Worm (Caenorhabditis elegans) whole organism, L4 larva: ENCODE results near the gene acs-21.

ENCODE experiments used
- F37D6.2 ChIP-seq: sonication (generic microtip); optimal IDR thresholded peaks from 2 replicates; lab custom pipeline; 2016; ENCODE audit warnings: mild to moderate bottlenecking, missing genetic modification characterization, missing compliant biosample characterization
- aha-1 ChIP-seq: fragments of 150-350 bp; peaks from one replicate; lab custom pipeline; 2014; ENCODE audit warnings: missing biosample characterization, missing genetic modification characterization
- lin-15B ChIP-seq: fragments of 150-350 bp; sonication (generic microtip); optimal IDR thresholded peaks from 3 replicates; lab custom pipeline; 2014; ENCODE audit warnings: missing biosample characterization, missing genetic modification characterization
- lin-39 ChIP-seq: fragments of 150-350 bp; optimal IDR thresholded peaks from 2 replicates; lab custom pipeline; 2014; ENCODE audit warnings: missing biosample characterization, missing genetic modification reagents, missing genetic modification characterization
- lsy-2 ChIP-seq, 2 experiments: fragments of 150-350 bp in 1 of 2; sonication (generic microtip) in 1 of 2; optimal IDR thresholded peaks; 2 replicates each; lab custom pipeline; 2014 to 2017; ENCODE audit warnings: missing biosample characterization in 2 of 2, missing genetic modification characterization in 2 of 2
- mep-1 ChIP-seq: fragments of 150-350 bp; sonication (generic microtip); optimal IDR thresholded peaks from 3 replicates; lab custom pipeline; 2014; ENCODE audit warnings: missing biosample characterization, missing genetic modification characterization
- nhr-11 ChIP-seq: fragments of 150-350 bp; optimal IDR thresholded peaks from 2 replicates; lab custom pipeline; 2014; ENCODE audit warnings: missing biosample characterization, missing genetic modification characterization
- nhr-28 ChIP-seq: fragments of 150-350 bp; optimal IDR thresholded peaks from 2 replicates; lab custom pipeline; 2014; ENCODE audit warnings: missing biosample characterization, missing genetic modification characterization
- pha-4 ChIP-seq, 2 experiments: fragments of 150-350 bp in 1 of 2; fragments of 200-800 bp in 1 of 2; sonication (Bioruptor generic) in 1 of 2; IDR thresholded peaks in 1 of 2; optimal IDR thresholded peaks in 1 of 2; 2 replicates each; pipeline versions ENCODE4 v1.3.6 to Lab custom; 2014 to 2022; ENCODE audit warnings: missing genetic modification characterization in 2 of 2, missing genetic modification reagents in 2 of 2, missing biosample characterization in 1 of 2, missing compliant biosample characterization in 1 of 2
- set-16 ChIP-seq: fragments of 200-800 bp; sonication (Bioruptor generic); IDR thresholded peaks from 2 replicates; pipeline ENCODE4 v1.3.6; 2022; ENCODE audit warnings: missing genetic modification reagents, missing genetic modification characterization, missing compliant biosample characterization
- snpc-1.2 ChIP-seq: fragments of 200-800 bp; sonication (Bioruptor generic); IDR thresholded peaks from 2 replicates; pipeline ENCODE4 v1.3.6; 2022; ENCODE audit warnings: missing genetic modification reagents, missing genetic modification characterization, missing compliant biosample characterization
- unc-62 ChIP-seq, 3 experiments: fragments of 150-350 bp in 1 of 3; sonication (generic microtip); optimal IDR thresholded peaks in 2 of 3; peaks in 1 of 3; 1 replicate in 1 of 3; 2 replicates in 2 of 3; lab custom pipeline; 2014 to 2017; ENCODE audit warnings: missing biosample characterization in 3 of 3, missing genetic modification characterization in 3 of 3, missing genetic modification reagents in 3 of 3, missing genotype in 1 of 3
- vab-7 ChIP-seq: fragments of 200-800 bp; sonication (Bioruptor generic); IDR thresholded peaks from 2 replicates; pipeline ENCODE4 v1.3.6; 2022; ENCODE audit warnings: missing genetic modification reagents, missing genetic modification characterization, missing compliant biosample characterization
- ztf-11 ChIP-seq: fragments of 150-350 bp; optimal IDR thresholded peaks from 2 replicates; lab custom pipeline; 2014; ENCODE audit warnings: missing biosample characterization, missing genetic modification characterization

DNA sequence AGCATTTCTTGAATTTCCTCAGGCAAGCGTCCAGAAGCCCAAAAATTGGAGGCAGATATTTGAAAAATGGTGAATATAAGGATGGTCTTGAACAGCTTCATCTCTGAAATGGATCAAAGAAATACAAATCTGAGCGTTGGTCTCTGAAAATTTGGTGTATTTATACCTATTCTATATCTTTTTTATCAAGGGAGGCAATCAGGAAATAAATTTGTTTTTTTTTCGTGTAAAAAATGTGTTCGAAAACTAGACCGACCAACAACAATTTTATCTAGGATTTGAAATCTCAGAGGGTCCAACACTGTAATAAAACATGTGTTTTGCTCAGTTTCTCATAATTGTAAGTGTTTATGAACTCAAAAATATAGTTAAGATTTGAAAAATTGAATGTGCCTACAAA lies 32.9 kb downstream of the acs-21 start, which contains the start of gene srt-56:
- no peak for TF ChIP-seq lsy-2 (tag; optimal IDR thresholded peaks at IDR 0.05; lab: Kevin White, UChicago)
- TF ChIP-seq vab-7 (GFP tag; lab: Robert Waterston, UW): no peak
- TF ChIP-seq aha-1 (tag; lab: Kevin White, UChicago): peak; percentile 49
- TF ChIP-seq lin-39: no peak
- no peak for TF ChIP-seq nhr-28
- no peak for TF ChIP-seq unc-62 (GFP tag; optimal IDR thresholded peaks at IDR 0.05 in 1 of 2; lab: Kevin White, UChicago)
- TF ChIP-seq unc-62 (tag; optimal IDR thresholded peaks at IDR 0.05; lab: Kevin White, UChicago): no peak
- no peak for TF ChIP-seq pha-4 (GFP tag; IDR thresholded peaks at IDR 0.05; lab: Robert Waterston, UW)
- TF ChIP-seq pha-4 (tag; optimal IDR thresholded peaks at IDR 0.05; lab: Kevin White, UChicago): no peak
- no peak for TF ChIP-seq mep-1 (tag; lab: Kevin White, UChicago)
- TF ChIP-seq snpc-1.2 (GFP tag; lab: Robert Waterston, UW): no peak
- no peak for TF ChIP-seq ztf-11 (tag; lab: Kevin White, UChicago)
- no peak for TF ChIP-seq lin-15B
- TF ChIP-seq nhr-11: no peak
- no peak for TF ChIP-seq F37D6.2
- no peak for TF ChIP-seq set-16
